Worm (Caenorhabditis elegans): Measurements from ENCODE around the gene arrd-12.

DNA sequence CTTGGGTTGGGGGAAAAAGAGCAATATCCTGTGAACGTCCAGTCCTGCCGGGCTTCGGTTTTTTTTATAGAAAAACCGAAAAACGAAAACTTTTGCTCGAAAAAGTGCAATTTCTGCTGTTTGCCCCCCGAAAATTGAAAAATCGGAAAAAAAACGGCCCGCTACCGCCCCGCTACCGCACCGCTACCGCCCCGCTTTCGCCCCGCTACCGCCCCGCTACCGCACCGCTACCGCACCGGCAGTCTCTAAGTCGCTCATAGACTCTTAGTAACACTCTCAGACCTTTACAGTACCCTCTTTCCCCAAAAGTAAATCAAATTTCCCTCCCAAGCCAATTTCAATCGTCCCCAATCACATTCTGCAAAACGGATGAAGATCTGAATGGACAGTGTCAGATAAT lies 29.1 kb downstream of the arrd-12 start:
- no peak for TF ChIP-seq nhr-11 (tag; optimal IDR thresholded peaks at IDR 0.05)
- TF ChIP-seq dve-1 (tag; optimal IDR thresholded peaks at IDR 0.05) = no peak
- TF ChIP-seq ceh-22 (tag; optimal IDR thresholded peaks at IDR 0.05) = no peak
- no peak for TF ChIP-seq elt-4 (tag; optimal IDR thresholded peaks at IDR 0.05)
- TF ChIP-seq unc-86 (tag; optimal IDR thresholded peaks at IDR 0.05) = no peak
- no peak for TF ChIP-seq tbx-2 (tag; optimal IDR thresholded peaks at IDR 0.05)
- no peak for TF ChIP-seq tbx-7 (tag; optimal IDR thresholded peaks at IDR 0.05)
- no peak for TF ChIP-seq fkh-10 (GFP tag; optimal IDR thresholded peaks at IDR 0.05)
- TF ChIP-seq C08G9.2 (tag; optimal IDR thresholded peaks at IDR 0.05) = no peak
- no peak for TF ChIP-seq lin-11 (tag; optimal IDR thresholded peaks at IDR 0.05)
- no peak for TF ChIP-seq pag-3 (tag; optimal IDR thresholded peaks at IDR 0.05; ENCODE audit: borderline replicate concordance)
- no peak for TF ChIP-seq ceh-9 (tag; optimal IDR thresholded peaks at IDR 0.05)

Data from whole organism, late embryonic.